Worm (Caenorhabditis elegans) whole organism, early embryonic: Measurements from ENCODE around the gene sto-6.

ENCODE experiments used
- B0310.2 ChIP-seq: sonication (generic microtip); optimal IDR thresholded peaks from 2 replicates; lab custom pipeline; 2016; ENCODE audit warnings: mild to moderate bottlenecking, missing genetic modification characterization, missing compliant biosample characterization
- F13C5.2 ChIP-seq: sonication (generic microtip); optimal IDR thresholded peaks from 2 replicates; lab custom pipeline; 2017; ENCODE audit warnings: mild to moderate bottlenecking, missing genetic modification characterization, inconsistent platforms, missing compliant biosample characterization
- aly-1 ChIP-seq: sonication (generic microtip); optimal IDR thresholded peaks from 2 replicates; lab custom pipeline; 2016; ENCODE audit warnings: missing genetic modification characterization, missing compliant biosample characterization
- ama-1 ChIP-seq: fragments of 150-350 bp; optimal IDR thresholded peaks from 2 replicates; lab custom pipeline; 2014
- ceh-13 ChIP-seq: fragments of 200-800 bp; sonication (Bioruptor generic); optimal IDR thresholded peaks from 2 replicates; lab custom pipeline; 2018; ENCODE audit warnings: mild to moderate bottlenecking, missing genetic modification characterization, missing compliant biosample characterization
- ceh-36 ChIP-seq: sonication (generic microtip); optimal IDR thresholded peaks from 2 replicates; lab custom pipeline; 2016; ENCODE audit warnings: missing genetic modification characterization, inconsistent platforms, missing compliant biosample characterization
- ets-7 ChIP-seq: sonication (generic microtip); optimal IDR thresholded peaks from 2 replicates; lab custom pipeline; 2016; ENCODE audit warnings: missing genotype, missing genetic modification characterization, missing compliant biosample characterization
- flt-1 ChIP-seq: fragments of 200-800 bp; sonication (Bioruptor generic); IDR thresholded peaks from 2 replicates; pipeline ENCODE4 v1.3.6; 2022; ENCODE audit warnings: missing genetic modification characterization, missing compliant biosample characterization
- hmbx-1 ChIP-seq: sonication (generic microtip); optimal IDR thresholded peaks from 2 replicates; lab custom pipeline; 2016; ENCODE audit warnings: mild to moderate bottlenecking, missing genetic modification characterization, missing compliant biosample characterization
- hmg-4 ChIP-seq: fragments of 200-800 bp; sonication (Bioruptor generic); optimal IDR thresholded peaks from 2 replicates; lab custom pipeline; 2018; ENCODE audit warnings: mild to moderate bottlenecking, missing genetic modification characterization, missing compliant biosample characterization
- hnd-1 ChIP-seq: sonication (generic microtip); optimal IDR thresholded peaks from 2 replicates; lab custom pipeline; 2016; ENCODE audit warnings: missing genetic modification characterization, missing compliant biosample characterization
- pes-1 ChIP-seq: fragments of 200-800 bp; sonication (Bioruptor generic); IDR thresholded peaks from 2 replicates; pipeline ENCODE4 v1.3.6; 2022; ENCODE audit warnings: missing genetic modification reagents, missing genetic modification characterization, missing compliant biosample characterization
- scrt-1 ChIP-seq: fragments of 200-800 bp; sonication (Bioruptor generic); IDR thresholded peaks from 2 replicates; pipeline ENCODE4 v1.3.6; 2022; ENCODE audit warnings: missing genetic modification characterization, missing compliant biosample characterization
- sea-1 ChIP-seq: fragments of 200-800 bp; sonication (Bioruptor generic); conservative IDR thresholded peaks from 2 replicates; pipeline ENCODE4 v1.3.6; 2022; ENCODE audit warnings: missing genetic modification characterization, missing compliant biosample characterization
- tbx-11 ChIP-seq: fragments of 200-800 bp; sonication (Bioruptor generic); IDR thresholded peaks from 2 replicates; pipeline ENCODE4 v1.3.6; 2022; ENCODE audit warnings: missing genetic modification characterization, missing compliant biosample characterization
- tbx-37 ChIP-seq: fragments of 200-800 bp; sonication (Bioruptor generic); conservative IDR thresholded peaks from 2 replicates; pipeline ENCODE4 v1.3.6; 2022; ENCODE audit warnings: missing genetic modification reagents, missing genetic modification characterization, missing compliant biosample characterization
- tra-4 ChIP-seq: sonication (generic microtip); optimal IDR thresholded peaks from 2 replicates; lab custom pipeline; 2017; ENCODE audit warnings: missing genetic modification characterization, missing compliant biosample characterization

Gene sto-6

DNA sequence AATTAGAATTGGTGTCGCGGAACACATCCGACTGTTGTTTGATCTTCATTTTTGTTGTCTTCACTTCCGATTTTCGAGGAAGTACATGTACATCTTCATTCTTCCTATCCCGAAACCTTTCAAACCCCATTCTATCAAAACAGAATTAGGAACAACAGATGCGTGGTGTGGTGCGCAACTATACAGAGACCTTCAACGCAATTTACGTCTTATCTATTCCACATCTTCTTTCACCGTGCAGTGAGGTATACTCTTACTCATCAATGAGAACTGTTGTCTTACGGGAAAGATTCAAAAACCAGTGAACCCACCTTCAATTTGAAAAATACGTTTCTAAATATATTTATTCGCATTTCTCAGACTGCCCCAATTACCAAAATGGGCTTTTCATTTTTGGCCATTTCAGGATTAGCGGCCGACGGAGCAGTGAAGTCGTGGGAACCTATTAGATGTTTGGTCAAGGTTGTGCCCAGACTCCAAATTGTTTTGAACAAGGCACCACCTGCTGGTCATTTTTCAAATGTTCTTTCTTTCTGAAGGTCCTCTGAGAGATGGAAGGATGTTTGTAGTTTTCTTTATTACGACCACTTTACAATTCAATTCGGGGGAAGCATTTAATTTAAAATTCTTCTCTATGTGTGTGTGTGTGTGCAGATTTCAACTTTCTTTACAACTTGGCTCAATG, 25.2 kb upstream of the sto-6 start:
- no peak for TF ChIP-seq pes-1 (GFP tag; lab: Robert Waterston, UW)
- no peak for TF ChIP-seq hmbx-1 (tag; lab: Kevin White, UChicago)

DNA sequence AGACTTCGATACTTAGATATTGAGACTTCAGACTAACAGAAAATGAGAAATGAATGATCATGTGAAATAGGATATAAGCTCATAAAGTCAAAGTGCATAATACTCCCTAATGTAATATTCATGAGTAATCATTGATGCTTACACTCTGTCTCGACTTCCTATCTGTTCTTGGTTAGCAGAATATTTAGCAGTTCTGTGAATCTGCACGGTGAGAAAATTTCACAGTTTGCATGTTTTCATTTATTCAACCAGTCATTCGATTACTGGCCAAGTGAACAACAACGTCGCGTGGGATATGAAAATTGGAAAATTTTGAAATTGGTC, 24.7 kb upstream of the sto-6 start:
- TF ChIP-seq pes-1 (GFP tag; lab: Robert Waterston, UW) (no peak), ama-1 (lab: Kevin White, UChicago) (no peak), F13C5.2 (tag; lab: Kevin White, UChicago) (no peak), ceh-13 (GFP tag; lab: Kevin White, UChicago) (no peak), ets-7 (tag; lab: Kevin White, UChicago) (no peak), sea-1 (GFP tag; lab: Robert Waterston, UW) (no peak), hmbx-1 (tag; lab: Kevin White, UChicago) (no peak), aly-1 (tag; lab: Kevin White, UChicago) (no peak), ceh-36 (tag; lab: Kevin White, UChicago) (no peak), hmg-4 (GFP tag; lab: Kevin White, UChicago) (no peak), flt-1 (GFP tag; lab: Robert Waterston, UW) (no peak), B0310.2 (tag; lab: Kevin White, UChicago) (no peak), tra-4 (tag; lab: Kevin White, UChicago) (no peak), scrt-1 (GFP tag; lab: Robert Waterston, UW) (no peak), hnd-1 (tag; lab: Kevin White, UChicago) (no peak), tbx-37 (GFP tag; lab: Robert Waterston, UW) (no peak), tbx-11 (GFP tag; lab: Robert Waterston, UW) (no peak)

DNA sequence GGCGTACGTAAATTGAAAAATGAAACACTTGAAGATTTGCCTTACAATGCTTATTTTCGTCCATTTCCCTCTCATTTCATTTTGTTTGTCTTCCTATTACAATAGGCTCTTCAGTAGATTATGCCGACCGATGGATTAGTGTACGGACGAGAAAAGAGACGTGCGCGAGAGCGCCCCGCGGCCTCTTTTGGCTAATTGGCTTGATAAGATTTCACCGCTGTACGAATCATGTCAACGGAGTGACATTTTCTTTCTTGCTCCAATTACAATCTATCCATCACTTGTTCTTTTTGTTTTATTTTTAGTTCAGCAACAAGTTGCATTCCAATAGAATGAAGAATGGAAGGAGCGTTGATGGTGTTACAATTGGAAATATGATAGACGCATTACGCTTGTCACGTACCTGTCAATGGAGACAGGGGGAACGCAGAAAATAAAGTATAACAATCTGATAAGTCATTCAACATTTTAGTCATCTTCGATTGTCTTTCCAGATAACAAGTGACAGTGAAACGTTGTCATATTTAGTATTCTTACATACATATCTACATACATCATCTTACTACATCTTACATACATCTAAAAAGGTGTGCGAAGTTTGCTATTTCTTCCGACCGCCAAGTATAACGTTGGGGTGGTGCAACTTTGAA, 24.0 kb upstream of the sto-6 start:
- TF ChIP-seq hmg-4 (GFP tag; lab: Kevin White, UChicago) = no peak
- no peak for TF ChIP-seq ets-7 (tag; lab: Kevin White, UChicago)
- no peak for TF ChIP-seq hmbx-1 (tag; lab: Kevin White, UChicago)
- TF ChIP-seq flt-1 (GFP tag; lab: Robert Waterston, UW) = no peak
- no peak for TF ChIP-seq scrt-1 (GFP tag; lab: Robert Waterston, UW)
- TF ChIP-seq tra-4 (tag; lab: Kevin White, UChicago) = no peak
- no peak for TF ChIP-seq hnd-1 (tag; lab: Kevin White, UChicago)

DNA sequence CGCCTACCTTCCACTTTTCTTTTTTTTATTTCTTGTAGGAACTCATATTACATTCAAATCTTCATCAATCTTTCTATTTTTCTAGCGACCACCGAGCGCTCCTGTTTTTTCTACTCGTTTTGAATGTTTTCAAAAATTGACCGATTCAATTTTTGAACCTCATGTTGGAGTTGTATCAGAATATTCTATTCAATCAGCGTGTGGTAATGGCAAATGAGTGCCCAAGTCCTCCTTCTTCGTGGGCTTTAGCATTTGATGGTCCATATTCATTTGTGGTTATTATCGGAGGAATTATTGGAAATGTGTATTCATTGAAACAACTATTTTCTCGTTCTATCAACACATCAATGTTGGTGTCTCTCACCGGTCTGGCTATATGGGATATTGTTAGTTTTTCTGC, 14.8 kb upstream of the sto-6 start, which contains the start of gene F52D10.4:
Gene F52D10.4 (plus strand): TSS at position 84 of the 400 bp plus-strand sequence.
- no peak for TF ChIP-seq tra-4 (tag; lab: Kevin White, UChicago)
- TF ChIP-seq B0310.2 (tag; lab: Kevin White, UChicago) = no peak
- TF ChIP-seq pes-1 (GFP tag; lab: Robert Waterston, UW) = no peak
- no peak for TF ChIP-seq ceh-13 (GFP tag; lab: Kevin White, UChicago)
- no peak for TF ChIP-seq hmg-4 (GFP tag; lab: Kevin White, UChicago)

DNA sequence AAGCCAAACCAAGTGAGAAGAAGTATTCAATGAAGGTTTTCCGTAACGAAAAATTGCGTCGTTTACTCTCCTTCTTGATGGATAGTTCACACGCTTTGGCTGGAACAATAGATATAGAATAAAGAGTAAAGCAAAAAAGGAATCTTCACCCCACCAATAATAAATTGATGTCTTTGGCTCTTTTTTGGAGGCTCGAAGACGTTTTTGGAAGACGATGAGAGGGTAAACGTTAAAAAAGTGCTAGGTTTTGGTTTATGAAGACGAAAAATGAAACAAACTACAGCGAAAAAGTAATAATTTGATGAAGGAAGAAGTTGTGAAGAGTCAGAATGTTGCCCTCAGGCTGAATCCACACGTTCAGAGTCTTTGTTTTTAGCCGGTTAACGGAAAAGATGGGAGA, 10.2 kb upstream of the sto-6 start, which contains the start of gene sto-3:
Gene sto-3 (minus strand): TSS at position 101 of the 400 bp plus-strand sequence.
- no peak for TF ChIP-seq F13C5.2 (tag; lab: Kevin White, UChicago)
- no peak for TF ChIP-seq ets-7 (tag; lab: Kevin White, UChicago)
- no peak for TF ChIP-seq tbx-37 (GFP tag; lab: Robert Waterston, UW)
- TF ChIP-seq hnd-1 (tag; lab: Kevin White, UChicago) = no peak
- TF ChIP-seq flt-1 (GFP tag; lab: Robert Waterston, UW) = no peak
- TF ChIP-seq pes-1 (GFP tag; lab: Robert Waterston, UW) = no peak
- no peak for TF ChIP-seq scrt-1 (GFP tag; lab: Robert Waterston, UW)
- TF ChIP-seq hmbx-1 (tag; lab: Kevin White, UChicago) = no peak
- TF ChIP-seq ama-1 (lab: Kevin White, UChicago) = no peak
- no peak for TF ChIP-seq ceh-13 (GFP tag; lab: Kevin White, UChicago)

DNA sequence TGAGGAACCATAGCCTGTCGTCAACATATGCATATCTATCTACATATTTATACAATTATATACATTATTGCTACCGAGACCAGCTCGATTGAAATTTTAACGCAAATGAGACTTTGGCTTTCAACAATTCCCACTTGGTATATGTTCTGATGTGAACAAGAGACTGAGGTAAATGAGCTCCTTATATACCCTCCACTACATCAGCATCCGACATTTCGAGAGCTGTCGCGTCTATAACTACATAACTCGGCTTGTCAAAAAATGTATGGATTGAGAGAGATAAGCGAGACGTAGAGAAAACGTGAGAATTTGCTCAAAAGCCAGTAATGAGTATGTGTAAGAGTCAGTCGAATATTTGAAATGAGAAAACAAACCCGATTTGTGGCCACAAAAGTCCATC, 8.8 kb upstream of the sto-6 start:
- TF ChIP-seq flt-1 (GFP tag; lab: Robert Waterston, UW) = no peak
- no peak for TF ChIP-seq hmg-4 (GFP tag; lab: Kevin White, UChicago)
- no peak for TF ChIP-seq tbx-11 (GFP tag; lab: Robert Waterston, UW)
- no peak for TF ChIP-seq sea-1 (GFP tag; lab: Robert Waterston, UW)
- TF ChIP-seq hmbx-1 (tag; lab: Kevin White, UChicago) = no peak
- no peak for TF ChIP-seq ets-7 (tag; lab: Kevin White, UChicago)
- no peak for TF ChIP-seq ama-1 (lab: Kevin White, UChicago)
- TF ChIP-seq B0310.2 (tag; lab: Kevin White, UChicago) = no peak
- no peak for TF ChIP-seq aly-1 (tag; lab: Kevin White, UChicago)
- no peak for TF ChIP-seq F13C5.2 (tag; lab: Kevin White, UChicago)
- no peak for TF ChIP-seq scrt-1 (GFP tag; lab: Robert Waterston, UW)

DNA sequence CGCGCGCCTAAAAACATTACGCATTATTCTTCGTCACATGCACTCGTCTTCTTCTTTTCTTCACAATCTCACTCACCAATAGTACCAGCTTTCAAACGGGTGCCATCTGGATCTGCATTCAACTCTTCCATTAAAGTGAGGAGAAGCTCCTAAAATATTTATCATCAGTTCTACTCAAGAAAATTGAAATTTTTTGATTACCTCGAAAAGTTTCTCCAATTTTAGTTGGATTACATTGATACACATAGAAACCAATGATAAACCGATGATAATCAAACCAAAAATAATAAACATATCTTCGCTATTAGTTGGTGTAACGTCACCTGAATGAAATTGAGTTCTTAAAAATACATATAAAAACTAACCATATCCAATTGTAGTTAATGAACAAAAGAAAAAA, 7.6 kb upstream of the sto-6 start:
- TF ChIP-seq hmg-4 (GFP tag; lab: Kevin White, UChicago) (no peak), ceh-13 (GFP tag; lab: Kevin White, UChicago) (no peak), flt-1 (GFP tag; lab: Robert Waterston, UW) (no peak)
